Worm (Caenorhabditis elegans) whole organism, L2 larva: Measurements from ENCODE around the gene ztf-18.
"Not testable (repeated sequence)": the region's sequence is repeated elsewhere in the genome, so short reads cannot be mapped to it uniquely, and the experiment has no call there.

Experiments
- C34F6.9 ChIP-seq: fragments of 150-350 bp; optimal IDR thresholded peaks from 2 replicates; lab custom pipeline; 2014; ENCODE audit warnings: missing biosample characterization, missing genetic modification characterization
- blmp-1 ChIP-seq: sonication (generic microtip); optimal IDR thresholded peaks from 2 replicates; lab custom pipeline; 2017; ENCODE audit warnings: missing genetic modification characterization, mild to moderate bottlenecking, missing compliant biosample characterization, antibody characterized with exemption, moderate library complexity; ENCODE audit not compliant: insufficient read depth
- ceh-16 ChIP-seq: fragments of 150-350 bp; optimal IDR thresholded peaks from 2 replicates; lab custom pipeline; 2014; ENCODE audit warnings: missing biosample characterization, missing genetic modification characterization
- ceh-82 ChIP-seq: fragments of 150-350 bp; optimal IDR thresholded peaks from 2 replicates; lab custom pipeline; 2014; ENCODE audit warnings: missing biosample characterization, missing genetic modification characterization
- dmd-4 ChIP-seq: sonication (generic microtip); optimal IDR thresholded peaks from 2 replicates; lab custom pipeline; 2017; ENCODE audit warnings: missing biosample characterization, missing genetic modification characterization
- egl-27 ChIP-seq: sonication (generic microtip); optimal IDR thresholded peaks from 3 replicates; lab custom pipeline; 2017; ENCODE audit warnings: missing biosample characterization, missing genetic modification reagents, missing genetic modification characterization
- fos-1 ChIP-seq: fragments of 150-350 bp; optimal IDR thresholded peaks from 2 replicates; lab custom pipeline; 2014; ENCODE audit warnings: missing biosample characterization, missing genetic modification characterization
- gmeb-1 ChIP-seq: fragments of 150-350 bp; optimal IDR thresholded peaks from 2 replicates; lab custom pipeline; 2014; ENCODE audit warnings: missing biosample characterization, missing genetic modification characterization
- mab-5 ChIP-seq: fragments of 150-350 bp; optimal IDR thresholded peaks from 2 replicates; lab custom pipeline; 2014; ENCODE audit warnings: missing biosample characterization, missing genetic modification characterization
- nhr-10 ChIP-seq: sonication (generic microtip); optimal IDR thresholded peaks from 2 replicates; lab custom pipeline; 2017; ENCODE audit warnings: missing biosample characterization, missing genetic modification characterization
- nhr-11 ChIP-seq: fragments of 150-350 bp; optimal IDR thresholded peaks from 2 replicates; lab custom pipeline; 2014; ENCODE audit warnings: missing biosample characterization, missing genetic modification characterization
- nhr-12 ChIP-seq: fragments of 150-350 bp; optimal IDR thresholded peaks from 2 replicates; lab custom pipeline; 2014; ENCODE audit warnings: missing biosample characterization, missing genetic modification characterization
- nhr-21 ChIP-seq: fragments of 150-350 bp; optimal IDR thresholded peaks from 2 replicates; lab custom pipeline; 2014; ENCODE audit warnings: missing biosample characterization, missing genetic modification characterization
- nhr-23 ChIP-seq: fragments of 150-350 bp; optimal IDR thresholded peaks from 2 replicates; lab custom pipeline; 2014; ENCODE audit warnings: missing biosample characterization, missing genetic modification reagents, missing genetic modification characterization
- nhr-237 ChIP-seq: fragments of 150-350 bp; optimal IDR thresholded peaks from 2 replicates; lab custom pipeline; 2014; ENCODE audit warnings: missing biosample characterization, missing genetic modification characterization
- nhr-77 ChIP-seq: fragments of 150-350 bp; optimal IDR thresholded peaks from 2 replicates; lab custom pipeline; 2014; ENCODE audit warnings: missing biosample characterization, missing genetic modification characterization
- peb-1 ChIP-seq: fragments of 150-350 bp; optimal IDR thresholded peaks from 2 replicates; lab custom pipeline; 2014; ENCODE audit warnings: missing biosample characterization, missing genetic modification characterization
- sem-4 ChIP-seq: fragments of 150-350 bp; optimal IDR thresholded peaks from 2 replicates; lab custom pipeline; 2014; ENCODE audit warnings: missing biosample characterization, missing genetic modification reagents, missing genetic modification characterization
- skn-1 ChIP-seq: sonication (generic microtip); optimal IDR thresholded peaks from 2 replicates; lab custom pipeline; 2017; ENCODE audit warnings: missing biosample characterization, missing genetic modification characterization
- sma-3 ChIP-seq: sonication (generic microtip); optimal IDR thresholded peaks from 2 replicates; lab custom pipeline; 2016; ENCODE audit warnings: missing genetic modification reagents, missing genetic modification characterization, missing compliant biosample characterization
- sma-9 ChIP-seq, 2 experiments: fragments of 150-350 bp in 1 of 2; sonication (generic microtip) in 1 of 2; optimal IDR thresholded peaks; 2 replicates each; lab custom pipeline; 2014 to 2016; ENCODE audit warnings: missing genetic modification characterization in 2 of 2, mild to moderate bottlenecking in 1 of 2, missing biosample characterization in 1 of 2, missing compliant biosample characterization in 1 of 2, missing genetic modification reagents in 1 of 2, moderate library complexity in 1 of 2
- snpc-4 ChIP-seq: fragments of 150-350 bp; optimal IDR thresholded peaks from 2 replicates; lab custom pipeline; 2014; ENCODE audit warnings: missing biosample characterization, missing genetic modification characterization
- unc-39 ChIP-seq: fragments of 150-350 bp; optimal IDR thresholded peaks from 2 replicates; lab custom pipeline; 2014; ENCODE audit warnings: missing biosample characterization, missing genetic modification characterization
- unc-55 ChIP-seq: fragments of 150-350 bp; sonication (generic microtip); optimal IDR thresholded peaks from 3 replicates; lab custom pipeline; 2014; ENCODE audit warnings: missing biosample characterization, missing genetic modification reagents, missing genetic modification characterization
- zag-1 ChIP-seq: fragments of 150-350 bp; optimal IDR thresholded peaks from 2 replicates; lab custom pipeline; 2014; ENCODE audit warnings: missing biosample characterization, missing genetic modification characterization
- ztf-1 ChIP-seq: fragments of 200-800 bp; sonication (Bioruptor generic); conservative IDR thresholded peaks from 2 replicates; pipeline ENCODE4 v1.3.6; 2022; ENCODE audit warnings: missing genetic modification characterization, missing compliant biosample characterization
- ztf-4 ChIP-seq: fragments of 150-350 bp; optimal IDR thresholded peaks from 2 replicates; lab custom pipeline; 2014; ENCODE audit warnings: missing biosample characterization, missing genetic modification characterization

Gene ztf-18

ce11 chrIII:895525-895924, at the start of gene ztf-18, which contains the start of gene F23H11.2:
TSS of gene ztf-18 (minus strand) at chrIII:895712.
TSS of gene F23H11.2 (plus strand) at chrIII:895747.
- TF ChIP-seq nhr-21 (tag; lab: Kevin White, UChicago) (no peak), blmp-1 (tag; lab: Kevin White, UChicago) (no peak), sem-4 (tag; lab: Kevin White, UChicago) (peak; percentile 50), nhr-237 (tag; lab: Kevin White, UChicago) (no peak), nhr-12 (tag; lab: Kevin White, UChicago) (no peak), skn-1 (tag; lab: Kevin White, UChicago) (no peak)

- TF ChIP-seq nhr-10 (tag; lab: Kevin White, UChicago) (no peak), nhr-11 (no peak), fos-1 (tag; lab: Kevin White, UChicago) (peak; percentile 56), ztf-4 (no peak), unc-39 (no peak), peb-1 (no peak), nhr-23 (tag; lab: Kevin White, UChicago) (no peak), sem-4 (tag; lab: Kevin White, UChicago) (no peak), sma-3 (no peak)
These were observed 48.0 kb upstream of the ztf-18 start, which contains the start of gene fbxa-59 for ce11 chrIII:943426-943927. TSS of gene fbxa-59 (minus strand) at chrIII:943476.

- TF ChIP-seq blmp-1 (tag; lab: Kevin White, UChicago) (no peak), zag-1 (no peak), snpc-4 (tag; lab: Kevin White, UChicago) (no peak)
These were observed 46.4 kb upstream of the ztf-18 start for ce11 chrIII:941958-942357.

ce11 chrIII:938569-938968, 43.1 kb upstream of the ztf-18 start, which contains the start of gene fbxa-22:
TSS of gene fbxa-22 (plus strand) at chrIII:938869.
- TF ChIP-seq ztf-4: no peak

- TF ChIP-seq sem-4 (tag; lab: Kevin White, UChicago) (no peak), mab-5 (tag; lab: Kevin White, UChicago) (no peak), ceh-16 (tag; lab: Kevin White, UChicago) (no peak), sma-3 (no peak), unc-39 (no peak), nhr-10 (tag; lab: Kevin White, UChicago) (no peak), dmd-4 (no peak), unc-55 (no peak), ztf-4 (no peak)
These were observed 42.4 kb upstream of the ztf-18 start, which contains the start of gene fbxa-56 for ce11 chrIII:937961-938360. TSS of gene fbxa-56 (minus strand) at chrIII:938061.

- peak; percentile 68 for TF ChIP-seq fos-1 (tag; lab: Kevin White, UChicago)
- TF ChIP-seq ceh-82 (tag; lab: Kevin White, UChicago): no peak
- TF ChIP-seq, all 48 proteins: peak for 1
These were observed 40.6 kb upstream of the ztf-18 start, which contains the start of gene fbxa-55 for ce11 chrIII:936037-936507. TSS of gene fbxa-55 (minus strand) at chrIII:936087.

- peak; percentile 18 for TF ChIP-seq sma-9 (GFP tag; optimal IDR thresholded peaks at IDR 0.05; lab: Kevin White, UChicago)
- TF ChIP-seq sma-9 (tag; optimal IDR thresholded peaks at IDR 0.05; lab: Kevin White, UChicago): not testable (repeated sequence)
These were observed 35.9 kb upstream of the ztf-18 start for ce11 chrIII:931405-931804.

ce11 chrIII:926216-926615, 30.7 kb upstream of the ztf-18 start, which contains the start of gene pef-1:
TSS of gene pef-1 (minus strand) at chrIII:926316.
- TF ChIP-seq nhr-77 (tag; lab: Kevin White, UChicago) (no peak), C34F6.9 (tag; lab: Kevin White, UChicago) (no peak), ztf-4 (no peak), mab-5 (tag; lab: Kevin White, UChicago) (no peak), ztf-1 (GFP tag; lab: Robert Waterston, UW) (no peak), gmeb-1 (tag; lab: Kevin White, UChicago) (no peak), zag-1 (no peak), skn-1 (tag; lab: Kevin White, UChicago) (no peak), egl-27 (tag; lab: Kevin White, UChicago) (no peak), nhr-23 (tag; lab: Kevin White, UChicago) (no peak), unc-39 (no peak), nhr-11 (no peak)
- TF ChIP-seq, all 48 proteins: peak for 0
